Fruit fly (Drosophila melanogaster) whole organism: ENCODE measurements around the gene Ing5.

Experiments used
- CG8478 ChIP-seq: fragments of >200 bp; optimal IDR thresholded peaks from 2 replicates; lab custom pipeline; 2018; ENCODE audit warnings: inconsistent platforms
- EcR ChIP-seq, 2 experiments: fragments of >200 bp; optimal IDR thresholded peaks; 2 replicates each; lab custom pipeline; 2017; ENCODE audit warnings: missing biosample characterization in 2 of 2, missing genetic modification characterization in 2 of 2, missing genetic modification reagents in 2 of 2
- psq ChIP-seq: fragments of >200 bp; optimal IDR thresholded peaks from 2 replicates; lab custom pipeline; 2017
- usp ChIP-seq: fragments of >200 bp; optimal IDR thresholded peaks from 2 replicates; lab custom pipeline; 2017; ENCODE audit warnings: missing biosample characterization, missing genetic modification characterization, mixed read lengths

DNA sequence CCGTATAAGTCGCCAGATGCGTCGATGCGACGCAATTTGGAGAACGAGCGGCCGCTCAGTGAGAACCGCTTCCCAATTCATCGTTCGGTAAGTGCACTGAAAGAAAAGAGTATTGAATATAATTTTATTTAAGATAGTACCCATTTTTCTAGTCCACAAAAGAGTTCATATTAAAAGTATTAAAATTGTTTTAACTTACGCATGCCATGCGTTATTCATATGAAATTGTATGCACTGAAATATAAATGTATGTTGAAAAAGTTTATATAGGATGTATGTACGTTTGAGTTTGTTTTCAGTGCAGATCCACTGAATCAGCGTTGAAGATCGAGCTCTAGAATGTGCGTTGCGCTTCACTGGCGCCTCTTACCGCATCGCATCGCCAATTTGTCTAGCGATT lies 12.5 kb upstream of the Ing5 start:
- TF ChIP-seq CG8478 (lab: Kevin White, UChicago) (no peak), usp (GFP tag; lab: Kevin White, UChicago) (no peak), psq (lab: Kevin White, UChicago) (no peak), EcR (GFP tag; optimal IDR thresholded peaks at IDR 0.05; lab: Kevin White, UChicago) (no peak)
